Fruit fly (Drosophila melanogaster) whole organism, embryonic: Measurements from ENCODE around the gene Snx21.

Experiments used
- Aef1 ChIP-seq: fragments of 200-800 bp; sonication (Bioruptor generic); IDR thresholded peaks from 3 replicates; pipeline ENCODE4 v1.3.6; 2022; ENCODE audit warnings: missing biosample characterization, missing genetic modification characterization
- Antp ChIP-seq: fragments of 200-800 bp; sonication (Bioruptor generic); optimal IDR thresholded peaks from 3 replicates; lab custom pipeline; 2016; ENCODE audit warnings: missing biosample characterization, missing genetic modification characterization
- CG10147 ChIP-seq: fragments of 200-800 bp; sonication (Bioruptor generic); optimal IDR thresholded peaks from 2 replicates; lab custom pipeline; 2019; ENCODE audit warnings: missing biosample characterization, mild to moderate bottlenecking, missing genetic modification characterization, moderate library complexity
- CG10543 ChIP-seq: fragments of 200-800 bp; sonication (Bioruptor generic); optimal IDR thresholded peaks from 3 replicates; lab custom pipeline; 2017; ENCODE audit warnings: missing biosample characterization, mild to moderate bottlenecking, missing genetic modification characterization, moderate library complexity
- CG11247 ChIP-seq: fragments of 200-800 bp; sonication (Bioruptor generic); IDR thresholded peaks from 2 replicates; pipeline ENCODE4 v1.3.6; 2022; ENCODE audit warnings: missing biosample characterization, missing genetic modification characterization
- CG11504 ChIP-seq: fragments of 200-800 bp; sonication (Bioruptor generic); optimal IDR thresholded peaks from 3 replicates; lab custom pipeline; 2019; ENCODE audit warnings: missing biosample characterization, mild to moderate bottlenecking, missing genetic modification characterization, moderate library complexity
- CG11696 ChIP-seq: fragments of 200-800 bp; sonication (Bioruptor generic); IDR thresholded peaks from 2 replicates; pipeline ENCODE4 v1.3.6; 2022; ENCODE audit warnings: missing biosample characterization, missing genetic modification characterization
- CG1233 ChIP-seq: fragments of 200-800 bp; sonication (Bioruptor generic); optimal IDR thresholded peaks from 4 replicates; lab custom pipeline; 2018; ENCODE audit warnings: missing biosample characterization, mild to moderate bottlenecking, missing genetic modification characterization
- CG12769 ChIP-seq: fragments of 200-800 bp; sonication (Bioruptor generic); optimal IDR thresholded peaks from 2 replicates; lab custom pipeline; 2019; ENCODE audit warnings: missing biosample characterization, mild to moderate bottlenecking, missing genetic modification characterization, moderate library complexity
- CG12942 ChIP-seq: fragments of 200-800 bp; sonication (Bioruptor generic); optimal IDR thresholded peaks from 3 replicates; lab custom pipeline; 2016; ENCODE audit warnings: missing biosample characterization, missing genetic modification characterization
- CG13287 ChIP-seq: fragments of 200-800 bp; sonication (Bioruptor generic); IDR thresholded peaks from 2 replicates; pipeline ENCODE4 v1.3.6; 2022; ENCODE audit warnings: missing biosample characterization, missing genetic modification characterization; ENCODE audit not compliant: partially characterized antibody
- CG14050 ChIP-seq: fragments of 200-800 bp; sonication (Bioruptor generic); IDR thresholded peaks from 3 replicates; pipeline ENCODE4 v1.3.6; 2022; ENCODE audit warnings: missing biosample characterization, missing genetic modification characterization
- CG15514 ChIP-seq: fragments of 200-800 bp; sonication (Bioruptor generic); optimal IDR thresholded peaks from 3 replicates; lab custom pipeline; 2017; ENCODE audit warnings: missing biosample characterization, missing genetic modification characterization, mild to moderate bottlenecking, moderate library complexity, missing genetic modification reagents
- CG15601 ChIP-seq: fragments of 200-800 bp; sonication (Bioruptor generic); optimal IDR thresholded peaks from 3 replicates; lab custom pipeline; 2019; ENCODE audit warnings: missing biosample characterization, mild to moderate bottlenecking, missing genetic modification characterization, moderate library complexity
- CG17612 ChIP-seq: fragments of 200-800 bp; sonication (Bioruptor generic); IDR thresholded peaks from 2 replicates; pipeline ENCODE4 v1.3.6; 2022; ENCODE audit warnings: missing biosample characterization, missing genetic modification characterization
- CG18262 ChIP-seq: fragments of 200-800 bp; optimal IDR thresholded peaks from 3 replicates; lab custom pipeline; 2019; ENCODE audit warnings: missing biosample characterization, mild to moderate bottlenecking, missing genetic modification characterization, moderate library complexity
- CG2712 ChIP-seq: fragments of 200-800 bp; optimal IDR thresholded peaks from 3 replicates; lab custom pipeline; 2019; ENCODE audit warnings: missing biosample characterization, mild to moderate bottlenecking, missing genetic modification characterization, moderate library complexity
- CG30403 ChIP-seq: fragments of 200-800 bp; sonication (Bioruptor generic); optimal IDR thresholded peaks from 3 replicates; lab custom pipeline; 2016; ENCODE audit warnings: missing biosample characterization, missing genetic modification characterization
- CG3407 ChIP-seq: fragments of 200-800 bp; sonication (Bioruptor generic); optimal IDR thresholded peaks from 2 replicates; lab custom pipeline; 2018; ENCODE audit warnings: missing biosample characterization, mild to moderate bottlenecking, missing genetic modification characterization
- CG4820 ChIP-seq: fragments of 200-800 bp; sonication (Bioruptor generic); optimal IDR thresholded peaks from 3 replicates; lab custom pipeline; 2016; ENCODE audit warnings: missing biosample characterization, missing genetic modification characterization
- CG7839 ChIP-seq: fragments of 200-800 bp; sonication (Bioruptor generic); optimal IDR thresholded peaks from 3 replicates; lab custom pipeline; 2018; ENCODE audit warnings: missing biosample characterization, mild to moderate bottlenecking, missing genetic modification characterization, moderate library complexity
- CG8290 ChIP-seq, 3 experiments: fragments of 200-800 bp; sonication (Bioruptor generic); optimal IDR thresholded peaks; 2 replicates each; lab custom pipeline; 2016 to 2019; ENCODE audit warnings: missing biosample characterization in 3 of 3, missing genetic modification characterization in 3 of 3, mild to moderate bottlenecking in 2 of 3, moderate library complexity in 1 of 3
- CG8359 ChIP-seq: fragments of 200-800 bp; sonication (Bioruptor generic); optimal IDR thresholded peaks from 2 replicates; lab custom pipeline; 2017; ENCODE audit warnings: missing biosample characterization, mild to moderate bottlenecking, missing genetic modification characterization, borderline replicate concordance
- Dip2 ChIP-seq: fragments of 200-800 bp; sonication (Bioruptor generic); IDR thresholded peaks from 2 replicates; pipeline ENCODE4 v1.3.6; 2022; ENCODE audit warnings: missing biosample characterization, missing genetic modification characterization
- E2f2 ChIP-seq: fragments of 200-800 bp; sonication (Bioruptor generic); IDR thresholded peaks from 2 replicates; pipeline ENCODE4 v1.3.6; 2022; ENCODE audit warnings: missing biosample characterization, missing genetic modification characterization
- Hr51 ChIP-seq, 2 experiments: fragments of 200-800 bp; sonication (Bioruptor generic); optimal IDR thresholded peaks; 2 replicates in 1 of 2; 3 replicates in 1 of 2; lab custom pipeline; 2016 to 2018; ENCODE audit warnings: missing biosample characterization in 2 of 2, missing genetic modification characterization in 2 of 2, mild to moderate bottlenecking in 1 of 2, moderate library complexity in 1 of 2
- MBD-R2 ChIP-seq: fragments of 200-800 bp; sonication (Bioruptor generic); IDR thresholded peaks from 2 replicates; pipeline ENCODE4 v1.3.6; 2022; ENCODE audit warnings: missing biosample characterization, missing genetic modification characterization
- Max ChIP-seq: fragments of 200-800 bp; sonication (Bioruptor generic); optimal IDR thresholded peaks from 2 replicates; lab custom pipeline; 2016; ENCODE audit warnings: missing biosample characterization, mild to moderate bottlenecking, missing genetic modification characterization
- Oaz ChIP-seq: fragments of 200-800 bp; sonication (Bioruptor generic); IDR thresholded peaks from 2 replicates; pipeline ENCODE4 v1.3.6; 2022; ENCODE audit warnings: missing biosample characterization, missing genetic modification characterization
- Oli ChIP-seq: fragments of 200-800 bp; sonication (Bioruptor generic); optimal IDR thresholded peaks from 2 replicates; lab custom pipeline; 2018; ENCODE audit warnings: missing biosample characterization, mild to moderate bottlenecking, missing genetic modification characterization, moderate library complexity
- Ptx1 ChIP-seq: fragments of 200-800 bp; sonication (Bioruptor generic); IDR thresholded peaks from 2 replicates; pipeline ENCODE4 v1.3.6; 2022; ENCODE audit warnings: missing biosample characterization, missing genetic modification characterization
- Six4 ChIP-seq: fragments of 200-800 bp; sonication (Bioruptor generic); optimal IDR thresholded peaks from 2 replicates; lab custom pipeline; 2016; ENCODE audit warnings: missing biosample characterization, missing genetic modification characterization
- Sox100B ChIP-seq: fragments of 200-800 bp; sonication (Bioruptor generic); optimal IDR thresholded peaks from 3 replicates; lab custom pipeline; 2018; ENCODE audit warnings: missing biosample characterization, mild to moderate bottlenecking, missing genetic modification characterization
- Sox102F ChIP-seq: fragments of 200-800 bp; sonication (Bioruptor generic); optimal IDR thresholded peaks from 2 replicates; lab custom pipeline; 2018; ENCODE audit warnings: missing biosample characterization, mild to moderate bottlenecking, missing genetic modification characterization, moderate library complexity
- ac ChIP-seq: fragments of 200-800 bp; sonication (Bioruptor generic); optimal IDR thresholded peaks from 3 replicates; lab custom pipeline; 2017; ENCODE audit warnings: missing biosample characterization, mild to moderate bottlenecking, missing genetic modification characterization
- amos ChIP-seq: fragments of 200-800 bp; sonication (Bioruptor generic); IDR thresholded peaks from 2 replicates; pipeline ENCODE4 v1.3.6; 2022; ENCODE audit warnings: missing biosample characterization, missing genetic modification characterization; ENCODE audit not compliant: partially characterized antibody
- aop ChIP-seq: fragments of 200-800 bp; sonication (Bioruptor generic); IDR thresholded peaks from 2 replicates; pipeline ENCODE4 v1.3.6; 2022; ENCODE audit warnings: missing biosample characterization, missing genetic modification characterization
- croc ChIP-seq: fragments of 200-800 bp; sonication (Bioruptor generic); conservative IDR thresholded peaks from 3 replicates; pipeline ENCODE4 v1.3.6; 2022; ENCODE audit warnings: missing biosample characterization, missing genetic modification characterization
- dimm ChIP-seq: fragments of 200-800 bp; sonication (Bioruptor generic); IDR thresholded peaks from 2 replicates; pipeline ENCODE4 v1.3.6; 2022; ENCODE audit warnings: missing biosample characterization, missing genetic modification characterization
- disco-r ChIP-seq: fragments of 200-800 bp; sonication (Bioruptor generic); optimal IDR thresholded peaks from 2 replicates; lab custom pipeline; 2016; ENCODE audit warnings: missing biosample characterization, missing genetic modification characterization
- dysf ChIP-seq: fragments of 200-800 bp; sonication (Bioruptor generic); IDR thresholded peaks from 3 replicates; pipeline ENCODE4 v1.3.6; 2022; ENCODE audit warnings: missing biosample characterization, missing genetic modification characterization
- esg ChIP-seq: fragments of 200-800 bp; sonication (Bioruptor generic); conservative IDR thresholded peaks from 2 replicates; pipeline ENCODE4 v1.3.6; 2022; ENCODE audit warnings: missing biosample characterization, missing genetic modification characterization
- gt ChIP-seq: fragments of 200-800 bp; sonication (Bioruptor generic); IDR thresholded peaks from 2 replicates; pipeline ENCODE4 v1.3.6; 2022; ENCODE audit warnings: missing biosample characterization, missing genetic modification characterization
- jigr1 ChIP-seq: fragments of 200-800 bp; sonication (Bioruptor generic); IDR thresholded peaks from 3 replicates; pipeline ENCODE4 v1.3.6; 2022; ENCODE audit warnings: missing biosample characterization, missing genetic modification characterization
- jumu ChIP-seq: fragments of 200-800 bp; sonication (Bioruptor generic); optimal IDR thresholded peaks from 3 replicates; lab custom pipeline; 2016; ENCODE audit warnings: missing biosample characterization, missing genetic modification characterization
- onecut ChIP-seq: fragments of 200-800 bp; sonication (Bioruptor generic); IDR thresholded peaks from 2 replicates; pipeline ENCODE4 v1.3.6; 2022; ENCODE audit warnings: missing biosample characterization, missing genetic modification characterization
- pfk ChIP-seq: fragments of 200-800 bp; sonication (Bioruptor generic); optimal IDR thresholded peaks from 2 replicates; lab custom pipeline; 2018; ENCODE audit warnings: missing biosample characterization, mild to moderate bottlenecking, missing genetic modification characterization, moderate library complexity
- pita ChIP-seq: fragments of 200-800 bp; sonication (Bioruptor generic); optimal IDR thresholded peaks from 2 replicates; lab custom pipeline; 2017; ENCODE audit warnings: missing biosample characterization, mild to moderate bottlenecking, missing genetic modification characterization
- ranshi ChIP-seq: fragments of 200-800 bp; sonication (Bioruptor generic); IDR thresholded peaks from 2 replicates; pipeline ENCODE4 v1.3.6; 2022; ENCODE audit warnings: missing biosample characterization, missing genetic modification characterization
- ro ChIP-seq: fragments of 200-800 bp; sonication (Bioruptor generic); IDR thresholded peaks from 2 replicates; pipeline ENCODE4 v1.3.6; 2022; ENCODE audit warnings: missing biosample characterization, missing genetic modification characterization
- scrt ChIP-seq: fragments of 200-800 bp; sonication (Bioruptor generic); optimal IDR thresholded peaks from 2 replicates; lab custom pipeline; 2018; ENCODE audit warnings: missing biosample characterization, mild to moderate bottlenecking, missing genetic modification characterization, moderate library complexity
- sr ChIP-seq: fragments of 200-800 bp; sonication (Bioruptor generic); IDR thresholded peaks from 3 replicates; pipeline ENCODE4 v1.3.6; 2022; ENCODE audit warnings: missing biosample characterization, missing genetic modification characterization

Gene Snx21

dm6 chr2L:2729882-2730281 lies 35.6 kb downstream of the Snx21 start (continued):
- TF ChIP-seq CG10543 (GFP tag; lab: Kevin White, UChicago), result peak; percentile 80
- TF ChIP-seq Ptx1 (GFP tag; lab: Robert Waterston, UW), result peak; percentile 30; the same call in 1 of the 2 replicates
- no peak for TF ChIP-seq aop (GFP tag; lab: Robert Waterston, UW)
- TF ChIP-seq ro (GFP tag; lab: Robert Waterston, UW), result no peak
- TF ChIP-seq MBD-R2 (GFP tag; lab: Robert Waterston, UW), result peak; percentile 7; the same call in 1 of the 2 replicates
- TF ChIP-seq CG7839 (tag; lab: Kevin White, UChicago), result peak; percentile 59
- no peak for TF ChIP-seq CG10147
- peak; percentile 75 for TF ChIP-seq dysf
- TF ChIP-seq CG13287 (GFP tag; lab: Robert Waterston, UW), result peak; percentile 13; the same call in 1 of the 2 replicates
- peak in 1 of 2 experiments; percentile 26 for TF ChIP-seq Hr51 (GFP tag; optimal IDR thresholded peaks at IDR 0.05; lab: Kevin White, UChicago)
- TF ChIP-seq jigr1, result no peak
- TF ChIP-seq Aef1 (GFP tag; lab: Robert Waterston, UW), result no peak
- TF ChIP-seq CG12769 (tag; lab: Kevin White, UChicago), result peak; percentile 59
- TF ChIP-seq Sox102F (GFP tag; lab: Kevin White, UChicago), result peak; percentile 10
- peak; percentile 1 for TF ChIP-seq CG18262 (tag; lab: Kevin White, UChicago)
- no peak for TF ChIP-seq disco-r (GFP tag; lab: Kevin White, UChicago)
- 0 out of 2 replicates have a peak, but pooled peaks have one; percentile 29 for TF ChIP-seq ranshi
- 0 out of 2 replicates have a peak, but pooled peaks have one; percentile 21 for TF ChIP-seq esg (GFP tag; lab: Robert Waterston, UW)
- no peak for TF ChIP-seq gt (GFP tag; lab: Robert Waterston, UW)
- no peak for TF ChIP-seq pita (GFP tag; lab: Kevin White, UChicago)
- TF ChIP-seq Oli, result peak; percentile 16
- TF ChIP-seq amos, result no peak; the same call in 1 of the 2 replicates
- TF ChIP-seq CG3407 (GFP tag; lab: Kevin White, UChicago), result no peak
- TF ChIP-seq CG2712 (tag; lab: Kevin White, UChicago), result peak; percentile 7
- TF ChIP-seq jumu (GFP tag; lab: Kevin White, UChicago), result peak; percentile 22
- peak; percentile 48 for TF ChIP-seq CG15514
- TF ChIP-seq CG11696 (GFP tag; lab: Robert Waterston, UW), result peak; percentile 62
- peak; percentile 44 for TF ChIP-seq Antp (GFP tag; lab: Kevin White, UChicago)
- TF ChIP-seq Dip2, result no peak
- TF ChIP-seq CG1233, result peak; percentile 38
- no peak for TF ChIP-seq scrt

- TF ChIP-seq pfk (GFP tag; lab: Kevin White, UChicago), result no peak
- no peak for TF ChIP-seq onecut (GFP tag; lab: Robert Waterston, UW)
- no peak for TF ChIP-seq Max
- TF ChIP-seq CG8290 (GFP tag; optimal IDR thresholded peaks at IDR 0.05; lab: Kevin White, UChicago), result no peak
- TF ChIP-seq CG8290 (tag; optimal IDR thresholded peaks at IDR 0.05; lab: Kevin White, UChicago), result no peak
- no peak for TF ChIP-seq dimm
- no peak for TF ChIP-seq Oaz (GFP tag; lab: Robert Waterston, UW)
- TF ChIP-seq croc (GFP tag; lab: Robert Waterston, UW), result no peak
- no peak for TF ChIP-seq CG4820 (GFP tag; lab: Kevin White, UChicago)
- no peak for TF ChIP-seq E2f2
- no peak for TF ChIP-seq CG30403 (GFP tag; lab: Kevin White, UChicago)
- TF ChIP-seq CG14050 (GFP tag; lab: Robert Waterston, UW), result no peak
- TF ChIP-seq ac, result no peak
- no peak for TF ChIP-seq CG12942 (GFP tag; lab: Kevin White, UChicago)
- TF ChIP-seq CG11504 (tag; lab: Kevin White, UChicago), result peak; percentile 8
- no peak for TF ChIP-seq CG8359 (GFP tag; lab: Kevin White, UChicago)
- no peak for TF ChIP-seq CG15601 (tag; lab: Kevin White, UChicago)
- TF ChIP-seq sr, result no peak
- TF ChIP-seq Sox100B, result peak; percentile 15
- 0 out of 2 replicates have a peak, but pooled peaks have one; percentile 5 for TF ChIP-seq CG17612
- TF ChIP-seq CG11247 (GFP tag; lab: Robert Waterston, UW), result no peak
- no peak for TF ChIP-seq Six4 (GFP tag; lab: Kevin White, UChicago)
- TF ChIP-seq CG15514, result no peak
Observed at dm6 chr2L:2728577-2728976, 36.9 kb downstream of the Snx21 start.
